Worm (Caenorhabditis elegans): Measurements from ENCODE around the gene F49C5.12.

DNA sequence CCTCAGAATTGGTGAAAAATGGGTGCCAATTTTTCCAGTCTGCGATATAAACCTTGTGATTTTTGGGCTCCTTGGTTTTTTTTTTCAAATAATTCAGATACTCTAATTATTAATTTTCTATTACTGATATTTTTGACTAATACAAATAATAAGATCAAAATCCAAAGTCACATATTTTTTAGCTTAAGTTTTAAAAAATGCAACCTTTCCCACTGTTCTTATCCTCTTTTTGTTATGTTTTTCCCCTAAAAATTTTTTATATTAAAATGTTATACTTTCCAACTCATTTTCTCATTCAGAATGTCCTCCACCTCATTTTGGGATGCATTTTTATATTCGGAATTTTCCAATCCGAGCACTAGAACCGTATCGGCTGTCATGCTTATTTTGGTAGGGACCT is 29.2 kb downstream of the F49C5.12 start, which contains the start of gene srx-120:
- TF ChIP-seq ztf-23 (GFP tag; IDR thresholded peaks at IDR 0.05) (no peak), tab-1 (GFP tag; IDR thresholded peaks at IDR 0.05) (no peak), cog-1 (tag; optimal IDR thresholded peaks at IDR 0.05) (no peak), flt-1 (GFP tag; IDR thresholded peaks at IDR 0.05) (no peak), klf-2 (GFP tag; conservative IDR thresholded peaks at IDR 0.05) (no peak), med-1 (GFP tag; optimal IDR thresholded peaks at IDR 0.05; ENCODE audit: insufficient read depth) (no peak)

Data from whole organism, midembryonic.